Worm (Caenorhabditis elegans) whole organism, mixed stage, embryonic: Measurements from ENCODE around the gene exc-12.

Experiments
- M03D4.4 ChIP-seq: sonication (generic microtip); optimal IDR thresholded peaks from 2 replicates; lab custom pipeline; 2017; ENCODE audit warnings: mild to moderate bottlenecking, missing genetic modification characterization, missing compliant biosample characterization
- ceh-43 ChIP-seq: fragments of 200-800 bp; sonication (Bioruptor generic); optimal IDR thresholded peaks from 2 replicates; lab custom pipeline; 2018; ENCODE audit warnings: mild to moderate bottlenecking, missing genetic modification characterization, moderate library complexity, missing compliant biosample characterization
- ceh-83 ChIP-seq: fragments of 200-800 bp; sonication (Bioruptor generic); optimal IDR thresholded peaks from 2 replicates; lab custom pipeline; 2018; ENCODE audit warnings: mild to moderate bottlenecking, missing genetic modification characterization, missing compliant biosample characterization
- ces-1 ChIP-seq: fragments of 150-350 bp; optimal IDR thresholded peaks from 2 replicates; lab custom pipeline; 2014; ENCODE audit warnings: missing biosample characterization, missing genetic modification reagents, missing genetic modification characterization
- cnd-1 ChIP-seq: fragments of 200-800 bp; sonication (Bioruptor generic); optimal IDR thresholded peaks from 2 replicates; lab custom pipeline; 2018; ENCODE audit warnings: mild to moderate bottlenecking, missing genetic modification characterization, missing compliant biosample characterization
- drap-1 ChIP-seq: fragments of 200-800 bp; sonication (Bioruptor generic); optimal IDR thresholded peaks from 3 replicates; lab custom pipeline; 2018; ENCODE audit warnings: mild to moderate bottlenecking, missing genetic modification characterization, missing compliant biosample characterization
- elt-3 ChIP-seq: fragments of 150-350 bp; optimal IDR thresholded peaks from 2 replicates; lab custom pipeline; 2014; ENCODE audit warnings: missing biosample characterization, missing genetic modification characterization
- flh-1 ChIP-seq: fragments of 200-800 bp; sonication (Bioruptor generic); optimal IDR thresholded peaks from 2 replicates; lab custom pipeline; 2018; ENCODE audit warnings: mild to moderate bottlenecking, missing genetic modification characterization, moderate library complexity, missing compliant biosample characterization
- ham-2 ChIP-seq: fragments of 200-800 bp; sonication (Bioruptor generic); optimal IDR thresholded peaks from 2 replicates; lab custom pipeline; 2018; ENCODE audit warnings: mild to moderate bottlenecking, missing genetic modification characterization, missing compliant biosample characterization
- hlh-1 ChIP-seq: fragments of 150-350 bp; optimal IDR thresholded peaks from 2 replicates; lab custom pipeline; 2014; ENCODE audit warnings: missing biosample characterization, missing genetic modification reagents, missing genetic modification characterization
- lin-13 ChIP-seq: fragments of 150-350 bp; optimal IDR thresholded peaks from 2 replicates; lab custom pipeline; 2014; ENCODE audit warnings: missing biosample characterization, missing genetic modification characterization
- lin-32 ChIP-seq: fragments of 200-800 bp; sonication (Bioruptor generic); optimal IDR thresholded peaks from 2 replicates; lab custom pipeline; 2018; ENCODE audit warnings: mild to moderate bottlenecking, missing genetic modification characterization, missing compliant biosample characterization
- lsy-2 ChIP-seq: fragments of 150-350 bp; optimal IDR thresholded peaks from 2 replicates; lab custom pipeline; 2014; ENCODE audit warnings: missing biosample characterization, missing genetic modification characterization
- mab-5 ChIP-seq: fragments of 150-350 bp; optimal IDR thresholded peaks from 2 replicates; lab custom pipeline; 2014; ENCODE audit warnings: missing biosample characterization, missing genetic modification characterization
- mep-1 ChIP-seq: fragments of 150-350 bp; optimal IDR thresholded peaks from 2 replicates; lab custom pipeline; 2017; ENCODE audit warnings: missing biosample characterization, missing genetic modification reagents, missing genetic modification characterization, inconsistent platforms
- mls-2 ChIP-seq: sonication (generic microtip); optimal IDR thresholded peaks from 2 replicates; lab custom pipeline; 2016; ENCODE audit warnings: mild to moderate bottlenecking, missing genetic modification characterization, moderate library complexity, missing compliant biosample characterization
- nhr-12 ChIP-seq: fragments of 150-350 bp; optimal IDR thresholded peaks from 2 replicates; lab custom pipeline; 2014; ENCODE audit warnings: missing biosample characterization, missing genetic modification characterization
- nhr-237 ChIP-seq: fragments of 150-350 bp; optimal IDR thresholded peaks from 2 replicates; lab custom pipeline; 2014; ENCODE audit warnings: missing biosample characterization, missing genetic modification characterization
- nhr-28 ChIP-seq: fragments of 150-350 bp; optimal IDR thresholded peaks from 2 replicates; lab custom pipeline; 2014; ENCODE audit warnings: missing biosample characterization, missing genetic modification characterization
- nhr-76 ChIP-seq: sonication (generic microtip); optimal IDR thresholded peaks from 2 replicates; lab custom pipeline; 2017; ENCODE audit warnings: missing biosample characterization, missing genetic modification characterization
- snpc-4 ChIP-seq: fragments of 150-350 bp; optimal IDR thresholded peaks from 2 replicates; lab custom pipeline; 2014; ENCODE audit warnings: missing biosample characterization, missing genetic modification characterization
- sptf-1 ChIP-seq: sonication (generic microtip); optimal IDR thresholded peaks from 2 replicates; lab custom pipeline; 2017; ENCODE audit warnings: mild to moderate bottlenecking, missing genetic modification characterization, moderate library complexity, missing compliant biosample characterization
- tbx-8 ChIP-seq: fragments of 200-800 bp; sonication (Bioruptor generic); optimal IDR thresholded peaks from 2 replicates; lab custom pipeline; 2018; ENCODE audit warnings: mild to moderate bottlenecking, missing genetic modification characterization, moderate library complexity, missing compliant biosample characterization
- unc-120 ChIP-seq: sonication (generic microtip); optimal IDR thresholded peaks from 2 replicates; lab custom pipeline; 2017; ENCODE audit warnings: missing genetic modification characterization, missing compliant biosample characterization; ENCODE audit not compliant: poor library complexity, severe bottlenecking
- unc-39 ChIP-seq: fragments of 150-350 bp; optimal IDR thresholded peaks from 2 replicates; lab custom pipeline; 2014; ENCODE audit warnings: missing biosample characterization, missing genetic modification characterization
- unc-62 ChIP-seq: fragments of 150-350 bp; optimal IDR thresholded peaks from 2 replicates; lab custom pipeline; 2014; ENCODE audit warnings: missing biosample characterization, missing genetic modification reagents, missing genetic modification characterization
- zip-8 ChIP-seq: fragments of 150-350 bp; optimal IDR thresholded peaks from 2 replicates; lab custom pipeline; 2014; ENCODE audit warnings: missing biosample characterization, missing genetic modification characterization
- ztf-11 ChIP-seq: fragments of 150-350 bp; optimal IDR thresholded peaks from 2 replicates; lab custom pipeline; 2014; ENCODE audit warnings: missing biosample characterization, missing genetic modification characterization

The exc-12 gene

DNA sequence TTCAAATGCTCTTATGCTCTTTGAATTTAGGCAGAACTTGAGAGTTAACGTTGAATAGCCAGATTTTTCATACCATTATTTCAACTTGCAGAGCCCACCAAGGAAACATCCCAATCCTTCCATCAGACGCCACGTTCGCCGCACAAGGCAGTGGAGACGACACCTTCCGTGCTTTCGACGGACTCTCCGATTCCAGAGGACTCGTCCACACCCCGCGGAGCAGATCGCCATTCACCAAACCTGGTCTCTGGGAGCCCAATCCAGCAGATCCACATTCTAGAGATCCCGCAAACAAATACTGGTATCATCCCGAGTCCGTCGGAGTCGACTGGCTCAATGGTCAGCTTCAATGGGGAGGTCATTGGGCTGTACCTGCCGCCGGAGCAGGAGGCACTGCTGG is 9.8 kb upstream of the exc-12 start:
- no peak for TF ChIP-seq elt-3 (tag; lab: Kevin White, UChicago)
- TF ChIP-seq mep-1 = no peak
- no peak for TF ChIP-seq ces-1 (GFP tag; lab: Kevin White, UChicago)
- TF ChIP-seq unc-120 (tag; lab: Kevin White, UChicago) = no peak
- TF ChIP-seq nhr-28 = no peak
- TF ChIP-seq snpc-4 (tag; lab: Kevin White, UChicago) = no peak
- no peak for TF ChIP-seq drap-1 (GFP tag; lab: Kevin White, UChicago)
- no peak for TF ChIP-seq cnd-1 (tag; lab: Kevin White, UChicago)
- no peak for TF ChIP-seq tbx-8

DNA sequence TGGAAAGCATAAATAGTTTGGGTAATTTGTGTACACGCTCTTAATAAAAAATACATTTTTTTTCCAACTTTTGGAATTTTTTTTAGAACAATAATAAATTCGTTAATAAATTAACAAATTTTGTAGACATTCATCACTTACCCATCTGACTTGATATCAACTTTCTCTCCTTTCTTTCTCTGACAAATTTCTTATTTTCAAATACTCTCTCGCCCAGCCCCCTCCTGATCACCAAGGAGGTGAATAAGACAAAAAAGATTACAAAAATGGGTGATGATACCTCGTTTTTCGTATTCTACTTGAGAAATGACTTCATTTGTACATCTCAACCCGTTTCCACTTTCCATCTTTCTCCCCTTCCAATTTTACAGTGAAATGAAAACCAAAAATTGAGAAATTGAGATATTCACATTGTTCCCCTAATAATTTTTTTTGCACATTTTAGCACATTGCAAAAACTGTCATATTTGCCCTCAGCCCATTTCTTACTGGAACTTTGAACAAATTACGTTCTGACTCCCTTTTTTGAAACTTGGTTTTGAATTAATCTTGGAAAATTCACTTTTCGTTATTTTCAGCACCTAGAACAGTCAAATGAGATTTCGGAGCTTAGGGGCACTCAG is 5.5 kb upstream of the exc-12 start, which contains the start of gene osm-7:
osm-7 (plus strand) TSS at position 573 of the 623 bp plus-strand sequence.
- no peak for TF ChIP-seq unc-62 (GFP tag; lab: Kevin White, UChicago)
- TF ChIP-seq flh-1 (GFP tag; lab: Kevin White, UChicago) = no peak
- TF ChIP-seq nhr-237 (tag; lab: Kevin White, UChicago) = no peak
- TF ChIP-seq mab-5 (tag; lab: Kevin White, UChicago) = no peak
- no peak for TF ChIP-seq zip-8 (tag; lab: Kevin White, UChicago)
- TF ChIP-seq nhr-12 (tag; lab: Kevin White, UChicago) = no peak
- TF ChIP-seq cnd-1 (tag; lab: Kevin White, UChicago) = no peak
- TF ChIP-seq mls-2 (tag; lab: Kevin White, UChicago) = no peak
- TF ChIP-seq lin-32 (GFP tag; lab: Kevin White, UChicago) = no peak
- no peak for TF ChIP-seq M03D4.4 (tag; lab: Kevin White, UChicago)
- no peak for TF ChIP-seq hlh-1
- TF ChIP-seq, all 35 proteins: peak for 0

DNA sequence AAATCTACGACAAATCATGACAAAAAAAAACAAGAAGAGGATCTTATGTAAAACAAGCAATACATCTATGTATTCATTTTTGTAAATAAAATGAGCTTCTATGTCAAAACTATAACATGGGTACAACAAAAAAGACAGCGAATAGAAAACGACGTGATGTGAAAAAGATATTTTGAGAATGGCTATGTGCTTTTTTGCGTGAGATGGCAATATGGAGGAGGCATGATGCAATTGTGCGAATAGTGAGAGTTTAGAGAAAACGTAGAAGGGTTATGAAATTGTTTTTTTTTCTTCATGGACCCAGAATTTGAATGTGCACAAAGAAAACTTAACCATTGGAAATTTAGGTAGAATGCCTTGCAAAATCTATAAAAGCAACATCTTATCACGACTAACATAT is 4.3 kb downstream of the exc-12 start:
- TF ChIP-seq mab-5 (tag; lab: Kevin White, UChicago) (no peak), nhr-76 (tag; lab: Kevin White, UChicago) (no peak), mls-2 (tag; lab: Kevin White, UChicago) (no peak), unc-62 (GFP tag; lab: Kevin White, UChicago) (no peak), ces-1 (GFP tag; lab: Kevin White, UChicago) (peak; percentile 60), hlh-1 (no peak), nhr-28 (no peak)

DNA sequence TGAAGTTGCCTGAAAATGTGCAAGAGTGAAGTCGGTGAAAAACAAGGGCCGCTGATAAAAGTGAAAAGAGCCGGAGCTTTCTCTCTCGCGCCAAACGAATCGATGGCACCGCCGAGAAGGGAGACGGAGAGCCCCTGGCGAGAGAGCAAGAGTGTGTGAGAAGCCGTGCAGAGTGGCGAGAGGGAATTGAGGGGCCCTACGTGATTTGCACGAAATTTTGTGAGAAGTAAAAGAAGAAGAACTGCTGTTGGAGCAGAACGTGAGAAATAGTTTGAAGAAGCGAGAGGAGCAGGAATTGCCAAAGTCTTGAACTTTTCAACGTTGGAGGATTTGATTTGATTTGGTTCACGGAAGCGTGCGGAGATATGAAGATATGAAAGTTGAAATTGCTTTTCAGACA is 5.3 kb downstream of the exc-12 start, which contains the start of gene aldo-1:
aldo-1 (minus strand) TSS at position 9 of the 400 bp plus-strand sequence.
- TF ChIP-seq unc-120 (tag; lab: Kevin White, UChicago) (peak; percentile 73), nhr-28 (no peak), ces-1 (GFP tag; lab: Kevin White, UChicago) (peak; percentile 74)

DNA sequence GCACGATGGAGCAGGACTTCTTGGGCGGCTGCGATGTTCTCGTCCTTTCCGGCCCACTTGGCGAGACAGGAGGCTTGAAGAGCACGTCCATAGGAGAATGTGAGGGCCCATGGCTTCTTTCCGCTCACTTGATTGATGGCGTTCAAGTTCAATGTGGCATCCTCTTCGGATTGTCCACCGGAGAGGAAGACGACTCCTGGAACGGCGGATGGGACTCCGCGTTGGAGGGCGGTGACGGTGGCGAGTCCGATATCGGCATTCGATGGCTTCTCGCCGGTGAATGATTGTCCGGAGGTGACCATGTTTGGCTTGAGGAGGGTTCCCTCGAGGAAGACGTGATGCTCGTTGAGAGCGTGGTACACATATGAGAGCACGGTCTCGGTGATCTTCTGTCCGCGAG is 6.7 kb downstream of the exc-12 start:
- TF ChIP-seq ham-2 (GFP tag; lab: Kevin White, UChicago) (no peak), nhr-28 (no peak), ceh-43 (GFP tag; lab: Kevin White, UChicago) (no peak), tbx-8 (no peak), hlh-1 (no peak), elt-3 (tag; lab: Kevin White, UChicago) (no peak), nhr-12 (tag; lab: Kevin White, UChicago) (no peak), cnd-1 (tag; lab: Kevin White, UChicago) (no peak), mab-5 (tag; lab: Kevin White, UChicago) (no peak), ceh-83 (no peak), lin-13 (tag; lab: Kevin White, UChicago) (no peak), flh-1 (GFP tag; lab: Kevin White, UChicago) (no peak), lsy-2 (tag; lab: Kevin White, UChicago) (no peak), unc-39 (tag; lab: Kevin White, UChicago) (no peak), mep-1 (no peak), drap-1 (GFP tag; lab: Kevin White, UChicago) (no peak), ztf-11 (tag; lab: Kevin White, UChicago) (no peak), sptf-1 (tag; lab: Kevin White, UChicago) (no peak), unc-62 (GFP tag; lab: Kevin White, UChicago) (no peak), zip-8 (tag; lab: Kevin White, UChicago) (no peak)
